Worm (Caenorhabditis elegans) whole organism, midembryonic: ENCODE measurements around the gene C13C4.7.

Experiments
- T22C8.4 ChIP-seq: fragments of 200-800 bp; sonication (Bioruptor generic); IDR thresholded peaks from 2 replicates; pipeline ENCODE4 v1.3.6; 2022; ENCODE audit warnings: missing genetic modification characterization, missing compliant biosample characterization
- flt-1 ChIP-seq: fragments of 200-800 bp; sonication (Bioruptor generic); IDR thresholded peaks from 2 replicates; pipeline ENCODE4 v1.3.6; 2022; ENCODE audit warnings: missing genetic modification characterization, missing compliant biosample characterization
- klf-2 ChIP-seq: fragments of 200-800 bp; sonication (Bioruptor generic); conservative IDR thresholded peaks from 2 replicates; pipeline ENCODE4 v1.3.6; 2022; ENCODE audit warnings: missing genetic modification reagents, missing genetic modification characterization, missing compliant biosample characterization
- med-1 ChIP-seq: sonication (generic microtip); optimal IDR thresholded peaks from 2 replicates; lab custom pipeline; 2017; ENCODE audit warnings: missing genetic modification characterization, mild to moderate bottlenecking, missing compliant biosample characterization, antibody characterized with exemption, missing genetic modification reagents; ENCODE audit not compliant: insufficient read depth
- tab-1 ChIP-seq: fragments of 200-800 bp; sonication (Bioruptor generic); IDR thresholded peaks from 2 replicates; pipeline ENCODE4 v1.3.6; 2022; ENCODE audit warnings: missing genetic modification characterization, missing compliant biosample characterization
- ztf-23 ChIP-seq: fragments of 200-800 bp; sonication (Bioruptor generic); IDR thresholded peaks from 2 replicates; pipeline ENCODE4 v1.3.6; 2022; ENCODE audit warnings: missing genetic modification reagents, missing genetic modification characterization, missing compliant biosample characterization

Gene C13C4.7

ce11 chrV:12070419-12070818 lies 49.9 kb downstream of the C13C4.7 start, which contains the start of gene kmo-1:
Gene kmo-1, minus strand, starts transcription at chrV:12070519.
- TF ChIP-seq ztf-23 (GFP tag; lab: Robert Waterston, UW), result no peak
- no peak for TF ChIP-seq T22C8.4 (GFP tag; lab: Robert Waterston, UW)
- TF ChIP-seq klf-2 (GFP tag; lab: Robert Waterston, UW), result no peak
- TF ChIP-seq med-1 (GFP tag; lab: Kevin White, UChicago), result no peak
- TF ChIP-seq tab-1 (GFP tag; lab: Robert Waterston, UW), result no peak
- no peak for TF ChIP-seq flt-1
